Worm (Caenorhabditis elegans): ENCODE results near the gene C25F9.9.

- no peak for TF ChIP-seq fos-1 (tag; optimal IDR thresholded peaks at IDR 0.05)
- TF ChIP-seq zag-1 (tag; optimal IDR thresholded peaks at IDR 0.05) = no peak
- TF ChIP-seq lin-15B (tag; optimal IDR thresholded peaks at IDR 0.05) = no peak
- TF ChIP-seq irx-1 (tag; optimal IDR thresholded peaks at IDR 0.05) = no peak
Measured at ce11 chrV:19436307-19436706, 19.9 kb downstream of the C25F9.9 start, which contains the start of gene C25F9.14.
